Worm (Caenorhabditis elegans) whole organism, L3 larva: Measurements from ENCODE around the gene ima-1.

Source experiments
- R02D3.7 ChIP-seq: fragments of 150-350 bp; optimal IDR thresholded peaks from 2 replicates; lab custom pipeline; 2014; ENCODE audit warnings: missing biosample characterization, missing genetic modification characterization
- ZK546.5 ChIP-seq: sonication (generic microtip); optimal IDR thresholded peaks from 2 replicates; lab custom pipeline; 2017; ENCODE audit warnings: missing biosample characterization, missing genetic modification characterization
- aly-2 ChIP-seq: fragments of 150-350 bp; optimal IDR thresholded peaks from 2 replicates; lab custom pipeline; 2014; ENCODE audit warnings: missing biosample characterization, missing genetic modification characterization
- ama-1 ChIP-seq: fragments of 150-350 bp; optimal IDR thresholded peaks from 2 replicates; lab custom pipeline; 2018
- ceh-16 ChIP-seq: sonication (generic microtip); optimal IDR thresholded peaks from 2 replicates; lab custom pipeline; 2017; ENCODE audit warnings: missing biosample characterization, missing genetic modification characterization
- ceh-28 ChIP-seq: fragments of 150-350 bp; optimal IDR thresholded peaks from 2 replicates; lab custom pipeline; 2014; ENCODE audit warnings: missing biosample characterization, missing genetic modification reagents, missing genetic modification characterization
- ceh-82 ChIP-seq: fragments of 150-350 bp; optimal IDR thresholded peaks from 2 replicates; lab custom pipeline; 2014; ENCODE audit warnings: missing biosample characterization, missing genetic modification characterization
- ceh-9 ChIP-seq: sonication (generic microtip); optimal IDR thresholded peaks from 2 replicates; lab custom pipeline; 2018; ENCODE audit warnings: missing biosample characterization, missing genetic modification characterization
- daf-12 ChIP-seq: fragments of 150-350 bp; optimal IDR thresholded peaks from 2 replicates; lab custom pipeline; 2014; ENCODE audit warnings: missing biosample characterization, missing genetic modification reagents, missing genetic modification characterization
- egl-27 ChIP-seq: sonication (generic microtip); optimal IDR thresholded peaks from 4 replicates; lab custom pipeline; 2017; ENCODE audit warnings: missing biosample characterization, missing genetic modification reagents, missing genetic modification characterization
- egl-5 ChIP-seq: fragments of 150-350 bp; optimal IDR thresholded peaks from 2 replicates; lab custom pipeline; 2017; ENCODE audit warnings: missing biosample characterization, missing genetic modification reagents, missing genetic modification characterization, inconsistent platforms
- elt-1 ChIP-seq: fragments of 150-350 bp; optimal IDR thresholded peaks from 2 replicates; lab custom pipeline; 2014; ENCODE audit warnings: missing biosample characterization, missing genetic modification characterization
- elt-2 ChIP-seq: sonication (generic microtip); optimal IDR thresholded peaks from 2 replicates; lab custom pipeline; 2016; ENCODE audit warnings: missing genetic modification reagents, mild to moderate bottlenecking, missing genetic modification characterization, missing compliant biosample characterization
- elt-3 ChIP-seq, 3 experiments: fragments of 150-350 bp in 1 of 3; sonication (generic microtip) in 2 of 3; optimal IDR thresholded peaks; 2 replicates in 2 of 3; 4 replicates in 1 of 3; lab custom pipeline; 2014 to 2017; ENCODE audit warnings: missing biosample characterization in 3 of 3, missing genetic modification characterization in 3 of 3
- eor-1 ChIP-seq, 2 experiments: fragments of 150-350 bp; optimal IDR thresholded peaks; 2 replicates each; lab custom pipeline; 2014 to 2018; ENCODE audit warnings: missing biosample characterization in 2 of 2, missing genetic modification characterization in 2 of 2
- fkh-10 ChIP-seq: sonication (generic microtip); optimal IDR thresholded peaks from 2 replicates; lab custom pipeline; 2017; ENCODE audit warnings: missing biosample characterization, missing genetic modification reagents, missing genetic modification characterization
- fkh-2 ChIP-seq: fragments of 150-350 bp; optimal IDR thresholded peaks from 2 replicates; lab custom pipeline; 2014; ENCODE audit warnings: missing biosample characterization, missing genetic modification reagents, missing genetic modification characterization
- fos-1 ChIP-seq: fragments of 150-350 bp; optimal IDR thresholded peaks from 2 replicates; lab custom pipeline; 2014; ENCODE audit warnings: missing biosample characterization, missing genetic modification characterization
- hmg-11 ChIP-seq: sonication (generic microtip); optimal IDR thresholded peaks from 2 replicates; lab custom pipeline; 2016; ENCODE audit warnings: missing genetic modification characterization, missing compliant biosample characterization
- jun-1 ChIP-seq: fragments of 150-350 bp; optimal IDR thresholded peaks from 2 replicates; lab custom pipeline; 2014; ENCODE audit warnings: missing biosample characterization, missing genetic modification reagents, missing genetic modification characterization
- lin-15B ChIP-seq: fragments of 150-350 bp; optimal IDR thresholded peaks from 2 replicates; lab custom pipeline; 2014; ENCODE audit warnings: missing biosample characterization, missing genetic modification characterization
- lin-39 ChIP-seq: fragments of 150-350 bp; optimal IDR thresholded peaks from 2 replicates; lab custom pipeline; 2018; ENCODE audit warnings: missing biosample characterization, missing genetic modification reagents, missing genetic modification characterization
- lsy-12 ChIP-seq: sonication (generic microtip); optimal IDR thresholded peaks from 2 replicates; lab custom pipeline; 2016; ENCODE audit warnings: mild to moderate bottlenecking, missing genetic modification characterization, missing compliant biosample characterization
- mdl-1 ChIP-seq: fragments of 150-350 bp; optimal IDR thresholded peaks from 2 replicates; lab custom pipeline; 2014; ENCODE audit warnings: missing biosample characterization, missing genetic modification characterization
- mml-1 ChIP-seq: fragments of 150-350 bp; sonication (generic microtip); optimal IDR thresholded peaks from 3 replicates; lab custom pipeline; 2014; ENCODE audit warnings: missing biosample characterization, missing genetic modification characterization
- nfya-1 ChIP-seq: sonication (generic microtip); optimal IDR thresholded peaks from 2 replicates; lab custom pipeline; 2017; ENCODE audit warnings: missing genetic modification characterization, mild to moderate bottlenecking, missing compliant biosample characterization, antibody characterized with exemption, moderate library complexity; ENCODE audit not compliant: insufficient read depth
- nhr-11 ChIP-seq: fragments of 150-350 bp; optimal IDR thresholded peaks from 2 replicates; lab custom pipeline; 2014; ENCODE audit warnings: missing biosample characterization, missing genetic modification characterization
- nhr-12 ChIP-seq: fragments of 150-350 bp; optimal IDR thresholded peaks from 2 replicates; lab custom pipeline; 2014; ENCODE audit warnings: missing biosample characterization, missing genetic modification characterization
- nhr-23 ChIP-seq: fragments of 150-350 bp; optimal IDR thresholded peaks from 2 replicates; lab custom pipeline; 2014; ENCODE audit warnings: missing biosample characterization, missing genetic modification reagents, missing genetic modification characterization
- nhr-237 ChIP-seq: fragments of 150-350 bp; optimal IDR thresholded peaks from 2 replicates; lab custom pipeline; 2014; ENCODE audit warnings: missing biosample characterization, missing genetic modification characterization
- nhr-25 ChIP-seq: sonication (generic microtip); optimal IDR thresholded peaks from 2 replicates; lab custom pipeline; 2017; ENCODE audit warnings: missing biosample characterization, missing genetic modification characterization
- nhr-28 ChIP-seq: fragments of 150-350 bp; optimal IDR thresholded peaks from 2 replicates; lab custom pipeline; 2014; ENCODE audit warnings: missing biosample characterization, missing genetic modification characterization
- nhr-43 ChIP-seq: sonication (generic microtip); optimal IDR thresholded peaks from 2 replicates; lab custom pipeline; 2016; ENCODE audit warnings: mild to moderate bottlenecking, missing genetic modification characterization, missing compliant biosample characterization; ENCODE audit not compliant: poor library complexity, severe bottlenecking
- nhr-67 ChIP-seq: fragments of 150-350 bp; optimal IDR thresholded peaks from 2 replicates; lab custom pipeline; 2014; ENCODE audit warnings: missing biosample characterization, missing genetic modification characterization
- nhr-76 ChIP-seq: fragments of 150-350 bp; sonication (generic microtip); optimal IDR thresholded peaks from 5 replicates; lab custom pipeline; 2014; ENCODE audit warnings: missing biosample characterization, missing genetic modification characterization
- nhr-77 ChIP-seq: fragments of 150-350 bp; optimal IDR thresholded peaks from 2 replicates; lab custom pipeline; 2014; ENCODE audit warnings: missing biosample characterization, missing genetic modification characterization
- pha-4 ChIP-seq: fragments of 150-350 bp; optimal IDR thresholded peaks from 2 replicates; lab custom pipeline; 2014; ENCODE audit warnings: missing biosample characterization, missing genetic modification reagents, missing genetic modification characterization
- pqm-1 ChIP-seq: fragments of 150-350 bp; optimal IDR thresholded peaks from 2 replicates; lab custom pipeline; 2017; ENCODE audit warnings: missing biosample characterization, missing genetic modification characterization, inconsistent platforms
- sea-2 ChIP-seq: fragments of 150-350 bp; sonication (generic microtip); optimal IDR thresholded peaks from 4 replicates; lab custom pipeline; 2014; ENCODE audit warnings: missing biosample characterization, missing genetic modification reagents, missing genetic modification characterization
- skn-1 ChIP-seq: fragments of 150-350 bp; optimal IDR thresholded peaks from 2 replicates; lab custom pipeline; 2014; ENCODE audit warnings: missing biosample characterization, missing genetic modification characterization
- snpc-4 ChIP-seq: fragments of 150-350 bp; optimal IDR thresholded peaks from 2 replicates; lab custom pipeline; 2014; ENCODE audit warnings: missing biosample characterization, missing genetic modification characterization
- tbx-2 ChIP-seq: sonication (generic microtip); optimal IDR thresholded peaks from 2 replicates; lab custom pipeline; 2016; ENCODE audit warnings: mild to moderate bottlenecking, missing genetic modification characterization, missing compliant biosample characterization
- unc-39 ChIP-seq: sonication (generic microtip); optimal IDR thresholded peaks from 4 replicates; lab custom pipeline; 2017; ENCODE audit warnings: missing biosample characterization, missing genetic modification characterization
- unc-62 ChIP-seq: fragments of 150-350 bp; sonication (generic microtip); optimal IDR thresholded peaks from 4 replicates; lab custom pipeline; 2014; ENCODE audit warnings: missing biosample characterization, missing genetic modification reagents, missing genetic modification characterization
- zag-1 ChIP-seq: fragments of 150-350 bp; optimal IDR thresholded peaks from 2 replicates; lab custom pipeline; 2014; ENCODE audit warnings: missing biosample characterization, missing genetic modification characterization
- ztf-11 ChIP-seq: fragments of 150-350 bp; optimal IDR thresholded peaks from 2 replicates; lab custom pipeline; 2014; ENCODE audit warnings: missing biosample characterization, missing genetic modification characterization
- ztf-4 ChIP-seq: fragments of 150-350 bp; optimal IDR thresholded peaks from 2 replicates; lab custom pipeline; 2014; ENCODE audit warnings: missing biosample characterization, missing genetic modification characterization

Gene ima-1

DNA sequence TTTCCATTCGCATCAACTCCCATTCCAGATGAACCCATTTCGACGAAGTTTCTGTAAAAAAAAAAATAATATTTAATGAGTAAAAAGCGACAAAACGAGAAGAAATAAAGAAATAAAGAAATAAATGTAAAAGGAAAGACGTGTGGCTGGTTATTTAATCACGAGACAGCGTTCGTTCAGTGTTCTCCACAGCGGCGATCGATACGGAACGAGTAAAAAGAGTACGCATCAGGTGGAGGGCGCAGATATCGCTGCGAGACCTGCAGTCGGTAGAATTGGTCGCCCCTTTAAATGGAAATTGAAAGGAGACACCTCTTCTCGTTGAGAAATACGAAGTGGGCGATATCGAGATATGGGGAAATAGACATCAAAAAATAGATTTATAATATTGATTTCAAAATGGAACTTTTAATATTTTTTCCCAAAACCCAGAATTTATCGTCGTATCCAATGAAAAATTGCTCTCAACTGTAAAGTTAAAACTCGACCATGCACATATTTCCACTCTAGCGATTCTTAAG, 10.8 kb upstream of the ima-1 start, which contains the start of gene pqn-70:
Gene pqn-70 (minus strand): TSS at position 51 of the 521 bp plus-strand sequence.
- TF ChIP-seq ceh-9 (tag; lab: Kevin White, UChicago) (no peak), fkh-2 (no peak), nhr-77 (tag; lab: Kevin White, UChicago) (no peak), nhr-76 (tag; lab: Kevin White, UChicago) (no peak), skn-1 (tag; lab: Kevin White, UChicago) (peak; percentile 51), ceh-28 (peak; percentile 94), lsy-12 (peak; percentile 85), R02D3.7 (tag; lab: Kevin White, UChicago) (peak; percentile 53), ceh-16 (tag; lab: Kevin White, UChicago) (no peak), nhr-28 (tag; lab: Kevin White, UChicago) (no peak), mdl-1 (tag; lab: Kevin White, UChicago) (peak; percentile 19), lin-15B (tag; lab: Kevin White, UChicago) (peak; percentile 81), mml-1 (tag; lab: Kevin White, UChicago) (no peak), nhr-237 (no peak), egl-27 (tag; lab: Kevin White, UChicago) (peak; percentile 19), egl-5 (tag; lab: Kevin White, UChicago) (peak; percentile 77), unc-39 (tag; lab: Kevin White, UChicago) (no peak), zag-1 (tag; lab: Kevin White, UChicago) (no peak), ama-1 (lab: Kevin White, UChicago) (peak; percentile 63), aly-2 (tag; lab: Kevin White, UChicago) (no peak), ceh-82 (tag; lab: Kevin White, UChicago) (peak; percentile 73), nhr-25 (tag; lab: Kevin White, UChicago) (peak; percentile 86), ztf-11 (tag; lab: Kevin White, UChicago) (no peak), jun-1 (tag; lab: Kevin White, UChicago) (peak; percentile 66), pqm-1 (tag; lab: Kevin White, UChicago) (peak; percentile 51), hmg-11 (tag; lab: Kevin White, UChicago) (peak; percentile 91), tbx-2 (tag; lab: Kevin White, UChicago) (peak; percentile 45), nhr-67 (no peak), sea-2 (GFP tag; lab: Kevin White, UChicago) (no peak), nhr-11 (no peak), nhr-12 (tag; lab: Kevin White, UChicago) (no peak), snpc-4 (tag; lab: Kevin White, UChicago) (peak; percentile 87), ztf-4 (tag; lab: Kevin White, UChicago) (peak; percentile 55), ZK546.5 (tag; lab: Kevin White, UChicago) (no peak), pha-4 (tag; lab: Kevin White, UChicago) (peak; percentile 89), daf-12 (tag; lab: Kevin White, UChicago) (no peak), eor-1 (tag; optimal IDR thresholded peaks at IDR 0.05; lab: Kevin White, UChicago) (no peak), elt-2 (tag; lab: Kevin White, UChicago) (peak; percentile 67), nhr-43 (peak; percentile 75), nfya-1 (tag; lab: Kevin White, UChicago) (peak; percentile 93), elt-1 (tag; lab: Kevin White, UChicago) (no peak), elt-3 (tag; optimal IDR thresholded peaks at IDR 0.05; lab: Kevin White, UChicago) (no peak), nhr-23 (peak; percentile 89), fkh-10 (GFP tag; lab: Kevin White, UChicago) (peak; percentile 29), lin-39 (tag; lab: Kevin White, UChicago) (peak; percentile 89), unc-62 (no peak), fos-1 (tag; lab: Kevin White, UChicago) (no peak)
